Worm (Caenorhabditis elegans) whole organism, young adult: ENCODE results near the gene F25B5.3.

Experiments
- B0035.1 ChIP-seq: sonication (generic microtip); optimal IDR thresholded peaks from 2 replicates; lab custom pipeline; 2016; ENCODE audit warnings: missing genetic modification characterization, mild to moderate bottlenecking, missing compliant biosample characterization, missing genotype, missing genetic modification reagents
- B0336.3 ChIP-seq: fragments of 200-800 bp; sonication (Bioruptor generic); IDR thresholded peaks from 2 replicates; pipeline ENCODE4 v1.3.6; 2022; ENCODE audit warnings: missing genetic modification characterization, missing compliant biosample characterization
- D2030.7 ChIP-seq: fragments of 200-800 bp; sonication (Bioruptor generic); IDR thresholded peaks from 2 replicates; pipeline ENCODE4 v1.3.6; 2022; ENCODE audit warnings: missing genetic modification reagents, missing genetic modification characterization, missing compliant biosample characterization
- F10E7.11 ChIP-seq: sonication (generic microtip); optimal IDR thresholded peaks from 2 replicates; lab custom pipeline; 2017; ENCODE audit warnings: mild to moderate bottlenecking, missing genetic modification characterization, moderate library complexity, missing compliant biosample characterization
- F49E8.2 ChIP-seq: sonication (generic microtip); optimal IDR thresholded peaks from 3 replicates; lab custom pipeline; 2017; ENCODE audit warnings: missing genetic modification characterization, mild to moderate bottlenecking, missing compliant biosample characterization, antibody characterized with exemption, moderate library complexity; ENCODE audit not compliant: insufficient read depth
- F55B11.4 ChIP-seq: sonication (generic microtip); optimal IDR thresholded peaks from 2 replicates; lab custom pipeline; 2016; ENCODE audit warnings: missing compliant biosample characterization, missing genetic modification characterization, borderline replicate concordance; ENCODE audit not compliant: insufficient read depth
- F57C9.4 ChIP-seq: sonication (generic microtip); optimal IDR thresholded peaks from 2 replicates; lab custom pipeline; 2017; ENCODE audit warnings: mild to moderate bottlenecking, missing genetic modification characterization, missing compliant biosample characterization
- Y67H2A.10 ChIP-seq: fragments of 200-800 bp; sonication (Bioruptor generic); conservative IDR thresholded peaks from 2 replicates; pipeline ENCODE4 v1.3.6; 2022; ENCODE audit warnings: missing genetic modification reagents, missing genetic modification characterization, missing compliant biosample characterization
- Y95B8A.8 ChIP-seq: fragments of 200-800 bp; sonication (Bioruptor generic); IDR thresholded peaks from 2 replicates; pipeline ENCODE4 v1.3.6; 2022; ENCODE audit warnings: missing genetic modification reagents, missing genetic modification characterization, missing compliant biosample characterization
- atf-7 ChIP-seq: sonication (generic microtip); optimal IDR thresholded peaks from 2 replicates; lab custom pipeline; 2017; ENCODE audit warnings: mild to moderate bottlenecking, missing genetic modification characterization, missing compliant biosample characterization
- bed-1 ChIP-seq: fragments of 200-800 bp; sonication (Bioruptor generic); IDR thresholded peaks from 2 replicates; pipeline ENCODE4 v1.3.6; 2022; ENCODE audit warnings: missing genetic modification reagents, missing genetic modification characterization, missing compliant biosample characterization
- bed-2 ChIP-seq: fragments of 200-800 bp; sonication (Bioruptor generic); IDR thresholded peaks from 2 replicates; pipeline ENCODE4 v1.3.6; 2022; ENCODE audit warnings: missing genetic modification reagents, missing genetic modification characterization, missing compliant biosample characterization
- cebp-1 ChIP-seq, 2 experiments: fragments of 200-800 bp in 1 of 2; sonication (Bioruptor generic) in 1 of 2; sonication (generic microtip) in 1 of 2; IDR thresholded peaks in 1 of 2; optimal IDR thresholded peaks in 1 of 2; 2 replicates each; pipeline versions ENCODE4 v1.3.6 to Lab custom; 2017 to 2022; ENCODE audit warnings: missing compliant biosample characterization in 2 of 2, missing genetic modification characterization in 2 of 2, mild to moderate bottlenecking in 1 of 2, missing genetic modification reagents in 1 of 2, moderate library complexity in 1 of 2
- him-1 ChIP-seq: sonication (generic microtip); optimal IDR thresholded peaks from 2 replicates; lab custom pipeline; 2016; ENCODE audit warnings: missing genotype, missing genetic modification reagents, missing genetic modification characterization, missing compliant biosample characterization
- hlh-12 ChIP-seq: sonication (generic microtip); optimal IDR thresholded peaks from 2 replicates; lab custom pipeline; 2016; ENCODE audit warnings: missing genetic modification characterization, missing compliant biosample characterization
- let-526 ChIP-seq: fragments of 200-800 bp; sonication (Bioruptor generic); IDR thresholded peaks from 2 replicates; pipeline ENCODE4 v1.3.6; 2022; ENCODE audit warnings: missing genetic modification reagents, missing genetic modification characterization, missing compliant biosample characterization
- let-607 ChIP-seq, 2 experiments: fragments of 200-800 bp in 1 of 2; sonication (Bioruptor generic) in 1 of 2; sonication (generic microtip) in 1 of 2; optimal IDR thresholded peaks; 2 replicates each; lab custom pipeline; 2016 to 2018; ENCODE audit warnings: mild to moderate bottlenecking in 2 of 2, missing compliant biosample characterization in 2 of 2, missing genetic modification characterization in 2 of 2, moderate library complexity in 2 of 2, missing genotype in 1 of 2
- lin-54 ChIP-seq: fragments of 200-800 bp; sonication (Bioruptor generic); optimal IDR thresholded peaks from 2 replicates; lab custom pipeline; 2018; ENCODE audit warnings: mild to moderate bottlenecking, missing genetic modification characterization, missing compliant biosample characterization
- lir-1 ChIP-seq: fragments of 200-800 bp; sonication (Bioruptor generic); conservative IDR thresholded peaks from 2 replicates; pipeline ENCODE4 v1.3.6; 2022; ENCODE audit warnings: missing genetic modification reagents, missing genetic modification characterization, missing compliant biosample characterization
- madf-8 ChIP-seq: fragments of 200-800 bp; sonication (Bioruptor generic); conservative IDR thresholded peaks from 2 replicates; pipeline ENCODE4 v1.3.6; 2022; ENCODE audit warnings: missing genetic modification reagents, missing genetic modification characterization, missing compliant biosample characterization
- mel-28 ChIP-seq: sonication (generic microtip); optimal IDR thresholded peaks from 2 replicates; lab custom pipeline; 2016; ENCODE audit warnings: borderline replicate concordance, mild to moderate bottlenecking, missing genetic modification characterization, missing compliant biosample characterization
- mes-4 ChIP-seq: sonication (generic microtip); optimal IDR thresholded peaks from 2 replicates; lab custom pipeline; 2016; ENCODE audit warnings: missing genotype, missing genetic modification characterization, missing compliant biosample characterization
- nfya-1 ChIP-seq: sonication (generic microtip); optimal IDR thresholded peaks from 2 replicates; lab custom pipeline; 2017; ENCODE audit warnings: antibody characterized with exemption, missing compliant biosample characterization, missing genetic modification characterization, borderline replicate concordance; ENCODE audit not compliant: insufficient read depth
- nhr-120 ChIP-seq: fragments of 200-800 bp; sonication (Bioruptor generic); IDR thresholded peaks from 2 replicates; pipeline ENCODE4 v1.3.6; 2022; ENCODE audit warnings: missing genetic modification characterization, missing compliant biosample characterization
- nhr-27 ChIP-seq: fragments of 200-800 bp; sonication (Bioruptor generic); optimal IDR thresholded peaks from 2 replicates; lab custom pipeline; 2018; ENCODE audit warnings: mild to moderate bottlenecking, missing genetic modification characterization, moderate library complexity, missing compliant biosample characterization
- nhr-80 ChIP-seq: sonication (generic microtip); optimal IDR thresholded peaks from 2 replicates; lab custom pipeline; 2016; ENCODE audit warnings: missing genetic modification characterization, missing compliant biosample characterization
- pha-4 ChIP-seq: fragments of 150-350 bp; sonication (generic microtip); optimal IDR thresholded peaks from 2 replicates; lab custom pipeline; 2014; ENCODE audit warnings: missing biosample characterization, missing genetic modification reagents, missing genetic modification characterization
- rec-8 ChIP-seq, 2 experiments: sonication (generic microtip); optimal IDR thresholded peaks; 2 replicates each; lab custom pipeline; 2016; ENCODE audit warnings: mild to moderate bottlenecking in 2 of 2, missing genetic modification characterization in 2 of 2, missing genetic modification reagents in 2 of 2, missing genotype in 2 of 2, missing biosample characterization in 1 of 2, missing compliant biosample characterization in 1 of 2, moderate library complexity in 1 of 2
- repo-1 ChIP-seq: sonication (generic microtip); optimal IDR thresholded peaks from 2 replicates; lab custom pipeline; 2017; ENCODE audit warnings: mild to moderate bottlenecking, missing genetic modification characterization, missing compliant biosample characterization
- snpc-4 ChIP-seq, 5 experiments: fragments of 150-350 bp in 1 of 5; sonication (generic microtip) in 4 of 5; optimal IDR thresholded peaks; 2 replicates each; lab custom pipeline; 2014 to 2018; ENCODE audit warnings: missing genetic modification characterization in 5 of 5, missing biosample characterization in 3 of 5, antibody characterized with exemption in 2 of 5, mild to moderate bottlenecking in 2 of 5, missing compliant biosample characterization in 2 of 5, missing genotype in 2 of 5, moderate library complexity in 2 of 5, missing genetic modification reagents in 1 of 5
- unc-62 ChIP-seq: fragments of 150-350 bp; optimal IDR thresholded peaks from 2 replicates; lab custom pipeline; 2014; ENCODE audit warnings: missing biosample characterization, missing genetic modification reagents, missing genetic modification characterization
- ztf-22 ChIP-seq: fragments of 200-800 bp; sonication (Bioruptor generic); optimal IDR thresholded peaks from 2 replicates; lab custom pipeline; 2018; ENCODE audit warnings: mild to moderate bottlenecking, missing genetic modification characterization, moderate library complexity, missing compliant biosample characterization
- ztf-6 ChIP-seq: fragments of 200-800 bp; sonication (Bioruptor generic); IDR thresholded peaks from 2 replicates; pipeline ENCODE4 v1.3.6; 2022; ENCODE audit warnings: missing genetic modification reagents, missing genetic modification characterization, missing compliant biosample characterization

F25B5.3 gene

DNA sequence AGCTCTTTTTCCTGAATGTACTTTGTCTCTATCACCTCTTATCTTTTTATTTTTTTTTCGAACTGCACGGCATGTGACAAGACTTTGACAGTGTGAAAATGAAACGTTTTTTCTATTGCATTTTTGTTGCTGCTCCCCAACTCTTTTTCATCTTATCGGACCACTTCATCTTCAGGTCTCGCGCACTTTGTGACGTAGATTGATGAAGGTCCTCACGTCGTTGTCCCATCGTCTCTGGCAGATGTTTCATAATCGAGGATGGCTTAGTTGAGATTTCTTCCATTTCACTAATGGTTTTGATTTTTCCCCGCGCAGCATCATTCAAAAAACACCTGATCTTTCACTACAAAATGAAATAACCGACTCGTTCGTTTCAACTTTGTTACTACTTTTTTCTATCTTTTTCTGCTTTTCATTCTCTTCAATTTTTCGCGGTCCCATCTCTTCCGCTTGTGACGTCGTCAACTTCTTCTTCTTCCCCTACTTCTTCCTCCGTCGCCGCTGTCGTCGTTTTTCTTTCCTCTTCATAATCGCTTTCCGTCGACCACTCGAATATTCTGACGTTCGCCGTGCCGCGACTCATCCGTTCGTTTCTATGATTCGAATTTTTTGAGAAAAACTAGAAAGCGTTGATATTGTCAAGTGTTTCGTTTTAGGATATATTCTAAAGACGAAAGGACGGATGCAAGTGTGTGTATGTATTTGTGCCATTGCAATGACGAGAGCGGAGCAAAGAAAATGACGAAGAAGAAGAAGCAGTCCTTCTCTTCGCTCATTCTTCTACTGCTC lies 42.7 kb downstream of the F25B5.3 start, which contains the start of gene T04C9.2:
TSS of gene T04C9.2 (plus strand) at position 739 of the 789 bp plus-strand sequence.
- TF ChIP-seq nhr-80 (tag; lab: Kevin White, UChicago) (peak; percentile 45), let-607 (tag; optimal IDR thresholded peaks at IDR 0.05; lab: Kevin White, UChicago) (peak in 1 of 2 experiments; percentile 29), D2030.7 (no peak), cebp-1 (GFP tag; IDR thresholded peaks at IDR 0.05; lab: Robert Waterston, UW) (no peak), cebp-1 (tag; optimal IDR thresholded peaks at IDR 0.05; lab: Kevin White, UChicago) (peak; percentile 44), ztf-6 (GFP tag; lab: Robert Waterston, UW) (no peak), bed-2 (GFP tag; lab: Robert Waterston, UW) (no peak)

DNA sequence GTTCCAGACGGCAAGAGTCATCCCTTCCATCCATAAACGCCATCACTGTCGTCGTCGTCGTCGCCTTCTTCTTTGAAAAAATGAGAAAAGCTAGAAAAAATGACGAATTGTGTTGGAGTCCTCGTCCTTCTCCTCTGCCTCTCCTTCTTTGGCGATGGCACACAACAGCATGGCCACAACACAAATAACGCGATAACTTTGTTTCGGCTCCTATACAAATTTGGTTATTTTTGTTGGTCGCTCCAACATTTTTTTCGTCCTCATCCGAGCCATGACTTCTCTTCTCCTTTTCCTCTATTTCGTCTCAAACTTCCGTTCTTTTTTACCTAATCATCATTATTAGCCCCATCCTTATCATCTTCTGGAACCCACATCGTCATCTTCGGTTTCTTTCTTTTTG lies 43.4 kb downstream of the F25B5.3 start:
- TF ChIP-seq pha-4 (no peak), him-1 (no peak), B0035.1 (tag; lab: Kevin White, UChicago) (no peak), atf-7 (tag; lab: Kevin White, UChicago) (no peak), rec-8 (tag; optimal IDR thresholded peaks at IDR 0.05; lab: Kevin White, UChicago) (no peak), mel-28 (tag; lab: Kevin White, UChicago) (no peak), repo-1 (tag; lab: Kevin White, UChicago) (no peak), unc-62 (GFP tag; lab: Kevin White, UChicago) (no peak), bed-1 (GFP tag; lab: Robert Waterston, UW) (no peak), F55B11.4 (tag; lab: Kevin White, UChicago) (no peak), B0336.3 (no peak), F49E8.2 (no peak), ztf-6 (GFP tag; lab: Robert Waterston, UW) (no peak), madf-8 (no peak), nhr-27 (tag; lab: Kevin White, UChicago) (no peak), ztf-22 (GFP tag; lab: Kevin White, UChicago) (no peak), let-526 (no peak)
- TF ChIP-seq, all 124 proteins: peak for 0

DNA sequence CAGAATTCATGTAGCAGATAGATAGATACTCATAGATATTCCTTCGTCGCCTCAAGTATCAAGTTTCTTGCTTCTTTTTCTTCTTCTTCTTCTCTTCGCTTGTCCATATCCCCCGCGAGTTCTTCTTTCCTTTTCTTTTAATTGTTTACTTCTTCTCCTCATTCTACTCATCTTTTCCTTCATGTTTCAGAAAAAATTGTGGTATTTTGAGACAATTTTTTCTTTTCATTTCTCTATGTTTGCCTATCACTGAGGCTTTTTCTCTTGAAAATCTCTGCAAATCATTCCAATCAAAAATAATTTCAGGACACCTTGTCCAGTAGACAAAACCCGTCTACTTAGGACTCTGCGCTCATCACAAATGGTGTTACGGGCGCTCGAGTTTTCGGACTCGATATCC lies 44.2 kb downstream of the F25B5.3 start, which contains the start of gene T04C9.1:
TSS of gene T04C9.1 (plus strand) at position 301 of the 400 bp plus-strand sequence.
- TF ChIP-seq lir-1 (GFP tag; lab: Robert Waterston, UW) (no peak), Y67H2A.10 (GFP tag; lab: Robert Waterston, UW) (no peak), F57C9.4 (tag; lab: Kevin White, UChicago) (no peak), nfya-1 (tag; lab: Kevin White, UChicago) (no peak), hlh-12 (tag; lab: Kevin White, UChicago) (no peak), Y95B8A.8 (no peak), lin-54 (no peak), mes-4 (tag; lab: Kevin White, UChicago) (no peak), snpc-4 (GFP tag; optimal IDR thresholded peaks at IDR 0.05; lab: Kevin White, UChicago) (no peak), snpc-4 (tag; optimal IDR thresholded peaks at IDR 0.05; lab: Kevin White, UChicago) (no peak), F10E7.11 (tag; lab: Kevin White, UChicago) (no peak), nhr-120 (no peak)
